Worm (Caenorhabditis elegans) whole organism, L1 larva: ENCODE results near the gene C35B1.2.

ENCODE experiments used
- F16B12.6 ChIP-seq: fragments of 150-350 bp; optimal IDR thresholded peaks from 2 replicates; lab custom pipeline; 2014; ENCODE audit warnings: missing biosample characterization, missing genetic modification characterization
- lin-14 ChIP-seq: fragments of 200-800 bp; sonication (Bioruptor generic); optimal IDR thresholded peaks from 2 replicates; lab custom pipeline; 2018; ENCODE audit warnings: mild to moderate bottlenecking, missing genetic modification characterization, moderate library complexity, missing compliant biosample characterization
- lin-15B ChIP-seq: fragments of 150-350 bp; sonication (generic microtip); optimal IDR thresholded peaks from 3 replicates; lab custom pipeline; 2014; ENCODE audit warnings: missing biosample characterization, missing genetic modification characterization
- nhr-85 ChIP-seq: sonication (generic microtip); peaks from one replicate; lab custom pipeline; 2016; ENCODE audit warnings: missing genetic modification characterization, inconsistent platforms, missing compliant biosample characterization

DNA sequence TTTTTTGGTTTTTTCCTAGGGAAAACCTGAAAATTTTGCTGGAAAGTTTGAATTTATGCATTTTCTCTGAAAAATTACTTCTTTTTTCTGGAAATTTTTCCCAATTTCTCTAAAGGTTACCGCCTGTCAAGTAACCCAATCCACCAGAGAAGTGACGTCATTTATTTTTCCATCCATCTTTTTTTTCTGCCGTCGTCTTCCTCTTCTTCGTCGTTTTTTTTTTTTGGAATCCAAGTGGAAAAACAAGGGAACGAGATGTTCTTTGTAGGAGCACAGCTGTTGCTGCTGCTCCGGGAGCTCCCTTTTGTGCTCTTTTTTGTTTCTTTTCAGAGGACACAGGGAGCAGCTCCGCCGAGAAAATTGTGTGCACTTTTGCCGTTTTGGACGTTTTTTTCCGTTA is 8.4 kb downstream of the C35B1.2 start:
- no peak for TF ChIP-seq nhr-85 (tag; lab: Kevin White, UChicago)
- no peak for TF ChIP-seq F16B12.6 (tag; lab: Kevin White, UChicago)
- no peak for TF ChIP-seq lin-15B (tag; lab: Kevin White, UChicago)
- peak; percentile 24 for TF ChIP-seq lin-14 (GFP tag; lab: Kevin White, UChicago)
